Worm (Caenorhabditis elegans): ENCODE measurements around the gene F53B1.8.
A peak's percentile ranks its signal among the peaks of the same experiment; 100 is the strongest.

The F53B1.8 gene

DNA sequence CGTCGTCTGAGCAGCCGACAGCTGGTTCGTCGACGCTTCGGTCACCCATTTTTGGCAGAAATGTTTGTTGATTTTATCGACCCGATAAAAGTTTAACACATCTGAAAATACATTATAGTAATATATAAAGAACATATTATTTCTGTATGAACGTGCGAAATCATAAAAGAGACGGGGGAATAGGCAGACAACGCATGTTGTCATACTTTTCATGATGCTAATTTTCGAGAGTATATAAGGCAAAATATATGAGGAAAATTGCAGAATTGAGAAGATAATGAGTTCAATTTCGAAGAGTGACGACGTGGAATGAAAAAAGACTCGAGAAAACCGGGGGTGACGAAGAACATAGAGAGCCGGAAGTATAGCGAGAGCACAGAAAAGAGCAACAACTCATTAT lies at the start of gene F53B1.8:
TSS of gene F53B1.8 (minus strand) at position 101 of the 400 bp plus-strand sequence.
- TF ChIP-seq dve-1 (tag; optimal IDR thresholded peaks at IDR 0.05): no peak
- TF ChIP-seq ceh-2 (tag; optimal IDR thresholded peaks at IDR 0.05): no peak
- TF ChIP-seq pqm-1 (tag; optimal IDR thresholded peaks at IDR 0.05): no peak
- no peak for TF ChIP-seq mec-3 (tag; optimal IDR thresholded peaks at IDR 0.05; ENCODE audit: borderline replicate concordance)
- no peak for TF ChIP-seq eyg-1 (tag; optimal IDR thresholded peaks at IDR 0.05)
- TF ChIP-seq nhr-11 (tag; optimal IDR thresholded peaks at IDR 0.05): no peak
- TF ChIP-seq elt-2 (tag; optimal IDR thresholded peaks at IDR 0.05): no peak
- TF ChIP-seq sox-2 (GFP tag; IDR thresholded peaks at IDR 0.05): no peak
- TF ChIP-seq ceh-31 (tag; optimal IDR thresholded peaks at IDR 0.05): no peak
- no peak for TF ChIP-seq pros-1 (tag; optimal IDR thresholded peaks at IDR 0.05)
- TF ChIP-seq che-1 (tag; optimal IDR thresholded peaks at IDR 0.05): no peak
- TF ChIP-seq pha-4 (tag; optimal IDR thresholded peaks at IDR 0.05): no peak
- TF ChIP-seq elt-4 (tag; optimal IDR thresholded peaks at IDR 0.05): no peak
- no peak for TF ChIP-seq lim-6 (tag; optimal IDR thresholded peaks at IDR 0.05)
- TF ChIP-seq K09A11.1 (tag; optimal IDR thresholded peaks at IDR 0.05; ENCODE audit: insufficient read depth): no peak
- no peak for TF ChIP-seq ceh-18 (tag; optimal IDR thresholded peaks at IDR 0.05)
- TF ChIP-seq unc-42 (tag; optimal IDR thresholded peaks at IDR 0.05): no peak
- no peak for TF ChIP-seq npax-4 (tag; optimal IDR thresholded peaks at IDR 0.05)
- TF ChIP-seq ceh-34 (tag; optimal IDR thresholded peaks at IDR 0.05): no peak
- TF ChIP-seq hlh-6 (tag; optimal IDR thresholded peaks at IDR 0.05): no peak

DNA sequence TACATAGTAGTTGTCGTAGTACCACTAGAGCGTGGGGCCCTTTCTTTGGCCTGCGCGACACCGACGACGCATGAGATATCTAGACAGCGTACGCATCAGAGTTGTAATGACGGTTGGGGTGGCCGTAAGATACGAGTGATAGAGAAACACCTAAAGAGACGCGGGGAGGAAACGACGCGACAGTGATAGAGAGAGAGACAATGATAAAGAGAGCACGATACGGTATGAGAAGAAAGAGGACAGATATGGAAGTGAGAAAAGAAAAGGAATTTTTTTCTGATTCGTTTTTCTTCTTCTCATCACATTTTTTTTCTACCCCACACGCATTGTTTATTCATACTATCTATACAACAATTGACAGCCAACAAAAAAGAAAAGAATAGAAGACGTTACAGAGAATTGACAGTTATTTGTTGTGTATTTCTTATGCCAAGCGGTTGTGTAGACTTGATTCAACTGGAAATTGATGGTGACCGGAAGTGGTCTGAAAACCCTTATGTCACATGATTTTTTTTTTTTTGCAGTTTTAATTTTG lies 48.4 kb upstream of the F53B1.8 start:
- TF ChIP-seq elt-2 (tag; optimal IDR thresholded peaks at IDR 0.05) (peak; percentile 51), ceh-45 (GFP tag; IDR thresholded peaks at IDR 0.05) (no peak), ceh-9 (tag; optimal IDR thresholded peaks at IDR 0.05) (no peak)

DNA sequence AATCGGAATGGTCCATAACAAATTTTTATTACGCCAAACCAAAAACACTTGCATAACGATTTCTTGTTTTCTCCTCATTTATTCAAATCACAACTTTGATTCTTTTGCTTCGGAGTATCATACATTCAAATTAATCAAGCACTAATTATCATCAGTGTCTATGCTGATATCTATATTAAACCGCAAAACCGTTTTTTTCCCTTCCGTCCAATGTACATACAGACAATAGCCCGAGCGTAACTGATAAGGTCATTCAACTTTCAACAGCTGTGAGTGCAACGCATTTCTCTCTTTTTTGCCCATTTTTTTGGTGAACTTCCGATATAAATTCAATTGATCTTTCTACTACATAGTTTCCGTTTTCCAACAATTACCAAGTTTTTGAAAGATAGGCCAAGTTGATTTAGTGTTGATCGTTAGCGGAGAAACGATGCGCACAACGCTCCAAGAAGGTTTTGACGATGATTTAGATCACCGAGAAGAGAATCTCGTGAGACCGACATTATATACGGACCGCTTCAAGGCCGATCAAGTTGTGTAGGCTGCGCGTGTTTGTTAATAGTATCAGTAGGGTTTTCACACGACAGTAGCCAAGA lies 47.8 kb upstream of the F53B1.8 start:
- TF ChIP-seq ceh-19 (GFP tag; optimal IDR thresholded peaks at IDR 0.05) (no peak), che-1 (tag; optimal IDR thresholded peaks at IDR 0.05) (no peak), ceh-18 (tag; optimal IDR thresholded peaks at IDR 0.05) (no peak), pag-3 (tag; optimal IDR thresholded peaks at IDR 0.05; ENCODE audit: borderline replicate concordance) (no peak), lim-6 (tag; optimal IDR thresholded peaks at IDR 0.05) (no peak), eyg-1 (tag; optimal IDR thresholded peaks at IDR 0.05) (no peak), npax-4 (tag; optimal IDR thresholded peaks at IDR 0.05) (no peak), fkh-10 (GFP tag; optimal IDR thresholded peaks at IDR 0.05) (no peak), ceh-31 (tag; optimal IDR thresholded peaks at IDR 0.05) (no peak), syd-9 (tag; optimal IDR thresholded peaks at IDR 0.05) (no peak), hlh-6 (tag; optimal IDR thresholded peaks at IDR 0.05) (no peak)

DNA sequence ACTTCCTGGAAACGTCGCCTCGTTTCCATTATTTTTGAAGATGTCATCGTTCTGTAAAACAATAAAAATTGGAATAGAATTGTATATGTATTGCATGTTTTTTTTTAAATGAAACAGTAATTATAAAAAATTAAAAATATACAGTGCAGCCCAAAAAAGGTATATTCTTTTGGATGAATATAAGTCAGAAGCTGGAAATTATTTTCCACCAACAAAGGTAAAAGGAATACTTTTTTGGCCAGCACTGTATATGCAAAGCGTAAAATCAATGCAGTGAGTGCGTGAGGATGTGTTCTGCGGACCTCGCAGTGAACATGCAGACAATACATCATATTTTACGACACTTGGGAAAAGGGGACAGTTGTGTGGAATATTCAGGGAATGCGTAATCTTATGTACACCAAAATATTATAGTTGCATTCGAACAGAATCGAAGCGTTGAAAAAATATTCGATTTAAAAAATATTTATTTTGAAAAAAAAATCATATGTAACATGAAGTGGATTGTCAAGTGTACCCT lies 46.4 kb upstream of the F53B1.8 start, which contains the start of gene F48B9.8:
TSS of gene F48B9.8 (minus strand) at position 51 of the 520 bp plus-strand sequence.
- no peak for TF ChIP-seq unc-42 (tag; optimal IDR thresholded peaks at IDR 0.05)
- TF ChIP-seq ceh-31 (tag; optimal IDR thresholded peaks at IDR 0.05): no peak
- TF ChIP-seq ceh-48 (tag; optimal IDR thresholded peaks at IDR 0.05): peak; percentile 63

DNA sequence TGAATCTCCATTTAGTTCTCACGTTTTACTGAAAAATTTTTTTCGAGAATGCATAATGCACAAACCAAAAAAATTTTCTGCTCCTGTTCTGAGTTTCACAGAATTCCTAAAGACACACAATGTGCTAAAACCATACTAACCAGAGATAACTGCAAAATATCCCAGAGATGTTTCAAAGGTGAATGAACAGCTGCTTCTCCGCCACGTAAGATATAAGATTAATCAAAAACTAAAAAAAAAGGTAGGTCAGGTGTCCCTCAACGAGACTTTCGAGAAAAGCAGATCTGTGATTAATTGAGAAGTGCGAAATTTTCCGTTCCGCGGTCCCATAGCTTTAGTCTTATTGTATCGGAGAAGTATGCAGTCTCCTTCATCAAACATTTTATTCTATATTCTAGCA lies 34.7 kb upstream of the F53B1.8 start, which contains the start of gene F48B9.3:
TSS of gene F48B9.3 (plus strand) at position 301 of the 400 bp plus-strand sequence.
- TF ChIP-seq Y22D7AL.16 (tag; optimal IDR thresholded peaks at IDR 0.05) (no peak), F13H6.1 (tag; optimal IDR thresholded peaks at IDR 0.05) (no peak), sox-4 (tag; optimal IDR thresholded peaks at IDR 0.05) (no peak), che-1 (tag; optimal IDR thresholded peaks at IDR 0.05) (no peak), zip-5 (tag; optimal IDR thresholded peaks at IDR 0.05) (no peak), odd-2 (tag; optimal IDR thresholded peaks at IDR 0.05) (no peak), syd-9 (tag; optimal IDR thresholded peaks at IDR 0.05) (no peak)
